Fruit fly (Drosophila melanogaster): Measurements from ENCODE around the gene CG15760.

DNA sequence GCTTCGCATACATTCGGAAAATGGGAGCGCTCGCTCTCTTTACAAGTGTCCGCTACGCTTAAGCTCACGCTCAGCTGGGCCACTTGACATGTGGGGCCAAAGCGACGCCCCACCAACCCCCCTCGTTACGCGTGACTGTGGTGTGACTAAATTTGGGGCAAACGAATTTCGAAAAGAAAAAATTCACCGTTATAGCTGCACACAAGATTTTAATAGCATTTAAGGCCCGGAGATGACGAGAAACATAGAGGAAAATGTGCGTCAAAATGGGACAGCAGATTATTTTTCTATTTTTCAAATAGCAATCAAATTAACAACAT lies 28.8 kb upstream of the CG15760 start:
- no peak for TF ChIP-seq Hr83 (GFP tag; optimal IDR thresholded peaks at IDR 0.05; ENCODE audit: poor library complexity, severe bottlenecking)
- no peak for TF ChIP-seq Myc (optimal IDR thresholded peaks at IDR 0.05)
- no peak for TF ChIP-seq Hr78 (GFP tag; optimal IDR thresholded peaks at IDR 0.05)
- no peak for TF ChIP-seq pan (optimal IDR thresholded peaks at IDR 0.05)
- TF ChIP-seq usp (GFP tag; optimal IDR thresholded peaks at IDR 0.05): no peak
- no peak for TF ChIP-seq OdsH (GFP tag; optimal IDR thresholded peaks at IDR 0.05)
- TF ChIP-seq h (GFP tag; optimal IDR thresholded peaks at IDR 0.05): no peak
- TF ChIP-seq br (GFP tag; optimal IDR thresholded peaks at IDR 0.05): no peak
- TF ChIP-seq N (GFP tag; optimal IDR thresholded peaks at IDR 0.05): no peak
- TF ChIP-seq GATAd (GFP tag; optimal IDR thresholded peaks at IDR 0.05): no peak
- TF ChIP-seq Rel (GFP tag; optimal IDR thresholded peaks at IDR 0.05): no peak
- TF ChIP-seq Rel (tag; optimal IDR thresholded peaks at IDR 0.05): no peak
- no peak for TF ChIP-seq dmrt93B (GFP tag; optimal IDR thresholded peaks at IDR 0.05)
- no peak for TF ChIP-seq psq (GFP tag; optimal IDR thresholded peaks at IDR 0.05)
